Fruit fly (Drosophila melanogaster) whole organism: ENCODE data around the gene Npc2h.

ENCODE experiments used
- Dll ChIP-seq: fragments of >200 bp; optimal IDR thresholded peaks from 2 replicates; lab custom pipeline; 2017
- EcR ChIP-seq, 2 experiments: fragments of >200 bp; optimal IDR thresholded peaks; 2 replicates each; lab custom pipeline; 2017; ENCODE audit warnings: missing biosample characterization in 2 of 2, missing genetic modification characterization in 2 of 2, missing genetic modification reagents in 2 of 2
- psq ChIP-seq: fragments of >200 bp; optimal IDR thresholded peaks from 2 replicates; lab custom pipeline; 2017

DNA sequence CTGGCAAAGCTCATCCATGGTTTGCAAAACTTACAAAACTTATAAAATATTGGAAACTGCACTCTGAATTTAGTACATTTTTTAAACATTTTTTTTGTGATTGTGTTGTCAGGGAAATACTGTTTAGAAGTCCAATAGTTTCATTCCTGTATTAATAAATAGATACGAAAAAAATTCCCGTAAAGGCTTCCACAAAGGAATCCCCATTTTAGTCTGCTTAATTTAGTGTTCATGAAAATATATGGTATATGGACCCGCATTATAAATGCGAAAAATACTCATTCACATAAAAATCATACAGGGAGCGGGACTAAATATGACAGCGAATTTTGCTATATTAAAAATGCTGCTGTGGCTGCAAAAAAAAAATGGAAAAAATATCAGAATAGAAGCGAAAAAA is 40.1 kb downstream of the Npc2h start, which contains the start of gene CG31010:
- no peak for TF ChIP-seq EcR (GFP tag; optimal IDR thresholded peaks at IDR 0.05; lab: Kevin White, UChicago)
- TF ChIP-seq psq (lab: Kevin White, UChicago), result no peak
- no peak for TF ChIP-seq Dll (lab: Kevin White, UChicago)
